Worm (Caenorhabditis elegans): Measurements from ENCODE around the gene F28H7.8.

Gene F28H7.8

ce11 chrV:10805934-10806333 is 47.2 kb downstream of the F28H7.8 start, which contains the start of gene prp-38:
Gene prp-38, minus strand, starts transcription at chrV:10806034.
- TF ChIP-seq elt-1 (tag; optimal IDR thresholded peaks at IDR 0.05; ENCODE audit: borderline replicate concordance, insufficient read depth), result no peak
- no peak for TF ChIP-seq drap-1 (GFP tag; optimal IDR thresholded peaks at IDR 0.05)
- no peak for TF ChIP-seq ham-2 (GFP tag; optimal IDR thresholded peaks at IDR 0.05)
- TF ChIP-seq lin-32 (GFP tag; optimal IDR thresholded peaks at IDR 0.05), result no peak
- no peak for TF ChIP-seq flh-1 (GFP tag; optimal IDR thresholded peaks at IDR 0.05)
- no peak for TF ChIP-seq ceh-39 (tag; optimal IDR thresholded peaks at IDR 0.05)
- no peak for TF ChIP-seq ceh-43 (GFP tag; optimal IDR thresholded peaks at IDR 0.05)
- TF ChIP-seq nhr-237 (tag; optimal IDR thresholded peaks at IDR 0.05), result no peak
- TF ChIP-seq cnd-1 (tag; optimal IDR thresholded peaks at IDR 0.05), result no peak
- TF ChIP-seq mep-1 (tag; optimal IDR thresholded peaks at IDR 0.05), result no peak
- no peak for TF ChIP-seq nhr-76 (tag; optimal IDR thresholded peaks at IDR 0.05)
- no peak for TF ChIP-seq pha-4 (tag; optimal IDR thresholded peaks at IDR 0.05)
- no peak for TF ChIP-seq tbx-8 (GFP tag; optimal IDR thresholded peaks at IDR 0.05)
- no peak for TF ChIP-seq zip-8 (tag; optimal IDR thresholded peaks at IDR 0.05)
- TF ChIP-seq lin-13 (tag; optimal IDR thresholded peaks at IDR 0.05), result no peak
- no peak for TF ChIP-seq ces-1 (GFP tag; optimal IDR thresholded peaks at IDR 0.05)
- TF ChIP-seq nhr-28 (tag; optimal IDR thresholded peaks at IDR 0.05), result no peak

- TF ChIP-seq nhr-2 (tag; optimal IDR thresholded peaks at IDR 0.05), result peak; percentile 40
- peak; percentile 78 for TF ChIP-seq nhr-76 (tag; optimal IDR thresholded peaks at IDR 0.05)
- peak; percentile 11 for TF ChIP-seq blmp-1 (tag; optimal IDR thresholded peaks at IDR 0.05)
- TF ChIP-seq hlh-1 (tag; optimal IDR thresholded peaks at IDR 0.05), result peak; percentile 71
- peak; percentile 67 for TF ChIP-seq bed-3 (GFP tag; optimal IDR thresholded peaks at IDR 0.05)
- peak; percentile 79 for TF ChIP-seq lin-32 (GFP tag; optimal IDR thresholded peaks at IDR 0.05)
- peak; percentile 90 for TF ChIP-seq drap-1 (GFP tag; optimal IDR thresholded peaks at IDR 0.05)
- peak; percentile 76 for TF ChIP-seq mab-5 (tag; optimal IDR thresholded peaks at IDR 0.05)
- peak; percentile 79 for TF ChIP-seq nhr-237 (tag; optimal IDR thresholded peaks at IDR 0.05)
- peak; percentile 90 for TF ChIP-seq ham-2 (GFP tag; optimal IDR thresholded peaks at IDR 0.05)
- peak; percentile 1 for TF ChIP-seq ceh-39 (tag; optimal IDR thresholded peaks at IDR 0.05)
- no peak for TF ChIP-seq nhr-28 (tag; optimal IDR thresholded peaks at IDR 0.05)
- TF ChIP-seq pha-4 (tag; optimal IDR thresholded peaks at IDR 0.05), result peak; percentile 95
- no peak for TF ChIP-seq elt-3 (tag; optimal IDR thresholded peaks at IDR 0.05)
- TF ChIP-seq sptf-1 (tag; optimal IDR thresholded peaks at IDR 0.05), result peak; percentile 94
- TF ChIP-seq ces-1 (GFP tag; optimal IDR thresholded peaks at IDR 0.05), result peak; percentile 74
- TF ChIP-seq snpc-4 (tag; optimal IDR thresholded peaks at IDR 0.05), result no peak
- TF ChIP-seq cnd-1 (tag; optimal IDR thresholded peaks at IDR 0.05), result peak; percentile 89
- TF ChIP-seq lin-13 (tag; optimal IDR thresholded peaks at IDR 0.05), result peak; percentile 89
- peak; percentile 88 for TF ChIP-seq M03D4.4 (tag; optimal IDR thresholded peaks at IDR 0.05)
- peak; percentile 88 for TF ChIP-seq ceh-43 (GFP tag; optimal IDR thresholded peaks at IDR 0.05)
- TF ChIP-seq mls-2 (tag; optimal IDR thresholded peaks at IDR 0.05), result peak; percentile 93
- no peak for TF ChIP-seq zip-8 (tag; optimal IDR thresholded peaks at IDR 0.05)
- TF ChIP-seq ceh-83 (GFP tag; optimal IDR thresholded peaks at IDR 0.05), result peak; percentile 48
- peak; percentile 25 for TF ChIP-seq unc-62 (GFP tag; optimal IDR thresholded peaks at IDR 0.05)
- peak; percentile 76 for TF ChIP-seq lsy-2 (tag; optimal IDR thresholded peaks at IDR 0.05)
- peak; percentile 47 for TF ChIP-seq sem-2 (GFP tag; optimal IDR thresholded peaks at IDR 0.05)
- peak; percentile 58 for TF ChIP-seq flh-1 (GFP tag; optimal IDR thresholded peaks at IDR 0.05)
- TF ChIP-seq ztf-11 (tag; optimal IDR thresholded peaks at IDR 0.05), result peak; percentile 93
- TF ChIP-seq tbx-8 (GFP tag; optimal IDR thresholded peaks at IDR 0.05), result no peak
- peak; percentile 77 for TF ChIP-seq nhr-12 (tag; optimal IDR thresholded peaks at IDR 0.05)
- peak; percentile 80 for TF ChIP-seq unc-120 (tag; optimal IDR thresholded peaks at IDR 0.05; ENCODE audit: poor library complexity, severe bottlenecking)
- TF ChIP-seq mep-1 (tag; optimal IDR thresholded peaks at IDR 0.05), result peak; percentile 94
- peak; percentile 49 for TF ChIP-seq unc-39 (tag; optimal IDR thresholded peaks at IDR 0.05)
- TF ChIP-seq elt-1 (tag; optimal IDR thresholded peaks at IDR 0.05; ENCODE audit: borderline replicate concordance, insufficient read depth), result peak; percentile 33
These were observed 49.1 kb downstream of the F28H7.8 start, which contains the start of gene plrg-1 for ce11 chrV:10807862-10808327. Gene plrg-1, minus strand, starts transcription at chrV:10807912.
